Fruit fly (Drosophila melanogaster): ENCODE results near the gene CG14422.

DNA sequence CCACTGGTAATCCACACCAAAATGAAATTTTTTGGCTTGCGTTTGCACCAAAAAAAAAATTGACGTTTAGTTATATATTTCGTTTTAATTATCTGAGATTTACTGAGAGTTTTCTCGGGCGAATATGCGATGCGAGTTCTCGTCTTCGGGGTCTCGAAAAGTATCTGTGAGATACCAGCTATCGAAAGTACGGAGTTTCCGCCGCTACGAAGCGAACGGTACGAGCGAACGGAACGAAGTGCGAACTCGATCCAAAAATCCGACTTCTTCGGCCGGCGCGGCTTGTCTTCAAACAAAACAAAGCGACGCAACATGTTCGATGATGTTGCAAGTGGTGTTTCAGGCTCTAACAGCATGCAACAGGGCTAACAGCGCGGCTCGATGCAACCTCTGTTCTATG, 30.4 kb downstream of the CG14422 start, which contains the start of gene rst:
- TF ChIP-seq CG8478 (optimal IDR thresholded peaks at IDR 0.05): no peak
- TF ChIP-seq CTCF (optimal IDR thresholded peaks at IDR 0.05): no peak

Data from S2 (cell line).